Fruit fly (Drosophila melanogaster) whole organism, embryonic: Measurements from ENCODE around the gene CG42232.

Source experiments
- CG16779 ChIP-seq: fragments of 200-800 bp; sonication (Bioruptor generic); IDR thresholded peaks from 2 replicates; pipeline ENCODE4 v1.3.6; 2022; ENCODE audit warnings: missing biosample characterization, missing genetic modification characterization
- CG18476 ChIP-seq: fragments of 200-800 bp; sonication (Bioruptor generic); optimal IDR thresholded peaks from 2 replicates; lab custom pipeline; 2016; ENCODE audit warnings: missing biosample characterization, mild to moderate bottlenecking, missing genetic modification characterization
- Dip2 ChIP-seq: fragments of 200-800 bp; sonication (Bioruptor generic); IDR thresholded peaks from 2 replicates; pipeline ENCODE4 v1.3.6; 2022; ENCODE audit warnings: missing biosample characterization, missing genetic modification characterization
- Hey ChIP-seq: fragments of 200-800 bp; sonication (Bioruptor generic); optimal IDR thresholded peaks from 3 replicates; lab custom pipeline; 2018; ENCODE audit warnings: missing biosample characterization, mild to moderate bottlenecking, missing genetic modification characterization
- Hr51 ChIP-seq, 2 experiments: fragments of 200-800 bp; sonication (Bioruptor generic); optimal IDR thresholded peaks; 2 replicates in 1 of 2; 3 replicates in 1 of 2; lab custom pipeline; 2016 to 2018; ENCODE audit warnings: missing biosample characterization in 2 of 2, missing genetic modification characterization in 2 of 2, mild to moderate bottlenecking in 1 of 2, moderate library complexity in 1 of 2
- bbx ChIP-seq: fragments of 200-800 bp; sonication (Bioruptor generic); IDR thresholded peaks from 2 replicates; pipeline ENCODE4 v1.3.6; 2022; ENCODE audit warnings: missing biosample characterization, missing genetic modification characterization; ENCODE audit not compliant: partially characterized antibody
- hth ChIP-seq: fragments of >200 bp; optimal IDR thresholded peaks from 2 replicates; lab custom pipeline; 2017; ENCODE audit warnings: inconsistent platforms

dm6 chr3R:16500919-16501851, 31.7 kb upstream of the CG42232 start, which contains the start of gene Decay:
- TF ChIP-seq Hr51 (GFP tag; optimal IDR thresholded peaks at IDR 0.05; lab: Kevin White, UChicago), result peak in 1 of 2 experiments; percentile 19
- TF ChIP-seq Dip2 (GFP tag; lab: Robert Waterston, UW), result no peak
- TF ChIP-seq CG18476, result no peak
- TF ChIP-seq bbx (GFP tag; lab: Robert Waterston, UW), result no peak
- no peak for TF ChIP-seq Hey (tag; lab: Kevin White, UChicago)
- TF ChIP-seq CG16779 (GFP tag; lab: Robert Waterston, UW), result no peak
- no peak for TF ChIP-seq hth
